Fruit fly (Drosophila melanogaster) whole organism, pupa: ENCODE measurements around the gene HHEX.

Source experiments
- CG10348 ChIP-seq: fragments of 200-800 bp; sonication (Bioruptor generic); IDR thresholded peaks from 2 replicates; pipeline ENCODE4 v1.3.6; 2022; ENCODE audit warnings: missing biosample characterization, missing genetic modification characterization
- CG12605 ChIP-seq: fragments of 200-800 bp; sonication (Bioruptor generic); IDR thresholded peaks from 2 replicates; pipeline ENCODE4 v1.3.6; 2022; ENCODE audit warnings: missing biosample characterization, missing genetic modification characterization
- CG13204 ChIP-seq: fragments of 200-800 bp; sonication (Bioruptor generic); optimal IDR thresholded peaks from 2 replicates; lab custom pipeline; 2018; ENCODE audit warnings: missing biosample characterization, mild to moderate bottlenecking, missing genetic modification characterization, moderate library complexity
- CG14655 ChIP-seq: fragments of 200-800 bp; sonication (Bioruptor generic); optimal IDR thresholded peaks from 3 replicates; lab custom pipeline; 2017; ENCODE audit warnings: mild to moderate bottlenecking, missing biosample characterization, missing genetic modification reagents, missing genetic modification characterization
- CG15710 ChIP-seq: fragments of 200-800 bp; sonication (Bioruptor generic); optimal IDR thresholded peaks from 2 replicates; lab custom pipeline; 2018; ENCODE audit warnings: missing biosample characterization, mild to moderate bottlenecking, missing genetic modification characterization, moderate library complexity
- CG17806 ChIP-seq: fragments of 200-800 bp; sonication (Bioruptor generic); optimal IDR thresholded peaks from 2 replicates; lab custom pipeline; 2018; ENCODE audit warnings: missing biosample characterization, mild to moderate bottlenecking, missing genetic modification characterization, moderate library complexity
- CG32121 ChIP-seq: fragments of 200-800 bp; sonication (Bioruptor generic); IDR thresholded peaks from 2 replicates; pipeline ENCODE4 v1.3.6; 2022; ENCODE audit warnings: missing biosample characterization, missing genetic modification characterization
- CG34367 ChIP-seq: fragments of 200-800 bp; sonication (Bioruptor generic); optimal IDR thresholded peaks from 2 replicates; lab custom pipeline; 2018; ENCODE audit warnings: missing biosample characterization, mild to moderate bottlenecking, missing genetic modification characterization
- CG4496 ChIP-seq: fragments of 200-800 bp; sonication (Bioruptor generic); IDR thresholded peaks from 3 replicates; pipeline ENCODE4 v1.3.6; 2022; ENCODE audit warnings: missing biosample characterization, missing genetic modification characterization
- CG8159 ChIP-seq: fragments of 200-800 bp; sonication (Bioruptor generic); optimal IDR thresholded peaks from 3 replicates; lab custom pipeline; 2018; ENCODE audit warnings: missing biosample characterization, mild to moderate bottlenecking, missing genetic modification characterization, moderate library complexity
- CG8301 ChIP-seq: fragments of 200-800 bp; sonication (Bioruptor generic); optimal IDR thresholded peaks from 2 replicates; lab custom pipeline; 2018; ENCODE audit warnings: missing biosample characterization, mild to moderate bottlenecking, missing genetic modification characterization
- CG9948 ChIP-seq: fragments of 200-800 bp; sonication (Bioruptor generic); optimal IDR thresholded peaks from 2 replicates; lab custom pipeline; 2018; ENCODE audit warnings: missing biosample characterization, mild to moderate bottlenecking, missing genetic modification characterization, moderate library complexity
- D1 ChIP-seq: fragments of 200-800 bp; sonication (Bioruptor generic); optimal IDR thresholded peaks from 2 replicates; lab custom pipeline; 2018; ENCODE audit warnings: missing biosample characterization, mild to moderate bottlenecking, missing genetic modification characterization, moderate library complexity
- EcR ChIP-seq: fragments of 200-800 bp; sonication (Bioruptor generic); optimal IDR thresholded peaks from 3 replicates; lab custom pipeline; 2019; ENCODE audit warnings: missing biosample characterization, missing genetic modification characterization, mild to moderate bottlenecking, moderate library complexity, missing genetic modification reagents
- Ets98B ChIP-seq: fragments of 200-800 bp; sonication (Bioruptor generic); IDR thresholded peaks from 2 replicates; pipeline ENCODE4 v1.3.6; 2022; ENCODE audit warnings: missing biosample characterization, missing genetic modification characterization
- Pif1A ChIP-seq: fragments of 200-800 bp; sonication (Bioruptor generic); optimal IDR thresholded peaks from 3 replicates; lab custom pipeline; 2016; ENCODE audit warnings: missing biosample characterization, missing genetic modification characterization
- Pif1B ChIP-seq: fragments of 200-800 bp; sonication (Bioruptor generic); optimal IDR thresholded peaks from 3 replicates; lab custom pipeline; 2016; ENCODE audit warnings: missing biosample characterization, missing genetic modification characterization
- Snoo ChIP-seq: fragments of 200-800 bp; sonication (Bioruptor generic); optimal IDR thresholded peaks from 3 replicates; lab custom pipeline; 2017; ENCODE audit warnings: missing biosample characterization, mild to moderate bottlenecking, missing genetic modification characterization, inconsistent platforms
- fd96Ca ChIP-seq: fragments of 200-800 bp; sonication (Bioruptor generic); IDR thresholded peaks from 3 replicates; pipeline ENCODE4 v1.3.6; 2022; ENCODE audit warnings: missing biosample characterization, missing genetic modification characterization
- gl ChIP-seq: fragments of 200-800 bp; sonication (Bioruptor generic); optimal IDR thresholded peaks from 2 replicates; lab custom pipeline; 2018; ENCODE audit warnings: missing biosample characterization, mild to moderate bottlenecking, missing genetic modification characterization
- rn ChIP-seq: fragments of 200-800 bp; sonication (Bioruptor generic); IDR thresholded peaks from 2 replicates; pipeline ENCODE4 v1.3.6; 2022; ENCODE audit warnings: missing biosample characterization, missing genetic modification characterization

The HHEX gene

dm6 chr3R:21097160-21097559 lies 16.4 kb upstream of the HHEX start:
- TF ChIP-seq CG8159 (tag; lab: Kevin White, UChicago) (no peak), EcR (no peak), CG9948 (no peak), rn (GFP tag; lab: Robert Waterston, UW) (no peak), Pif1A (GFP tag; lab: Kevin White, UChicago) (no peak), CG32121 (no peak)
- TF ChIP-seq, all 21 proteins: peak for 0

- peak; percentile 10; the same call in 1 of the 2 replicates for TF ChIP-seq Ets98B (GFP tag; lab: Robert Waterston, UW)
- TF ChIP-seq fd96Ca, result peak; percentile 36; the same call in 2 of the 3 replicates
- TF ChIP-seq CG17806 (tag; lab: Kevin White, UChicago), result no peak
Measured at dm6 chr3R:21096532-21097143, 15.9 kb upstream of the HHEX start.

- TF ChIP-seq Snoo (tag; lab: Kevin White, UChicago) (no peak), CG8301 (tag; lab: Kevin White, UChicago) (no peak), fd96Ca (no peak), Ets98B (GFP tag; lab: Robert Waterston, UW) (no peak), CG14655 (GFP tag; lab: Kevin White, UChicago) (no peak), rn (GFP tag; lab: Robert Waterston, UW) (no peak), CG15710 (no peak), CG4496 (no peak)
Measured at dm6 chr3R:21094292-21094691, 13.6 kb upstream of the HHEX start.

- TF ChIP-seq CG17806 (tag; lab: Kevin White, UChicago), result no peak
Measured at dm6 chr3R:21092829-21093228, 12.1 kb upstream of the HHEX start.

- no peak for TF ChIP-seq gl (tag; lab: Kevin White, UChicago)
- peak; percentile 64 for TF ChIP-seq EcR
- TF ChIP-seq CG12605, result no peak
Measured at dm6 chr3R:21092036-21092435, 11.3 kb upstream of the HHEX start.

- no peak for TF ChIP-seq CG10348 (GFP tag; lab: Robert Waterston, UW)
- no peak for TF ChIP-seq CG34367 (tag; lab: Kevin White, UChicago)
- TF ChIP-seq CG4496, result peak; percentile 40; the same call in 1 of the 3 replicates
- TF ChIP-seq CG13204 (GFP tag; lab: Kevin White, UChicago), result no peak
- no peak for TF ChIP-seq Pif1A (GFP tag; lab: Kevin White, UChicago)
- no peak for TF ChIP-seq EcR
Measured at dm6 chr3R:21091500-21091899, 10.8 kb upstream of the HHEX start.

- TF ChIP-seq EcR (peak; percentile 62), fd96Ca (no peak), CG32121 (no peak), CG13204 (GFP tag; lab: Kevin White, UChicago) (peak; percentile 20)
Measured at dm6 chr3R:21090230-21091021, 9.7 kb upstream of the HHEX start.

- no peak for TF ChIP-seq EcR
- peak; percentile 54; the same call in 1 of the 3 replicates for TF ChIP-seq CG4496
- peak; percentile 32 for TF ChIP-seq CG8159 (tag; lab: Kevin White, UChicago)
- 0 out of 2 replicates have a peak, but pooled peaks have one; percentile 31 for TF ChIP-seq CG12605
- no peak for TF ChIP-seq rn (GFP tag; lab: Robert Waterston, UW)
- no peak for TF ChIP-seq CG15710
- peak; percentile 43 for TF ChIP-seq Snoo (tag; lab: Kevin White, UChicago)
- TF ChIP-seq Pif1A (GFP tag; lab: Kevin White, UChicago), result peak; percentile 60
- TF ChIP-seq Ets98B (GFP tag; lab: Robert Waterston, UW), result peak; percentile 27; the same call in 1 of the 2 replicates
- TF ChIP-seq CG14655 (GFP tag; lab: Kevin White, UChicago), result no peak
- peak; percentile 41 for TF ChIP-seq CG34367 (tag; lab: Kevin White, UChicago)
- TF ChIP-seq fd96Ca, result peak; percentile 42; the same call in 1 of the 3 replicates
- TF ChIP-seq CG32121, result peak; percentile 29; the same call in 1 of the 2 replicates
- no peak for TF ChIP-seq CG8301 (tag; lab: Kevin White, UChicago)
- no peak for TF ChIP-seq CG13204 (GFP tag; lab: Kevin White, UChicago)
- no peak for TF ChIP-seq CG10348 (GFP tag; lab: Robert Waterston, UW)
- no peak for TF ChIP-seq D1 (tag; lab: Kevin White, UChicago)
- TF ChIP-seq gl (tag; lab: Kevin White, UChicago), result peak; percentile 12
- TF ChIP-seq CG17806 (tag; lab: Kevin White, UChicago), result no peak
- TF ChIP-seq CG9948, result no peak
- TF ChIP-seq Pif1B (GFP tag; lab: Kevin White, UChicago), result peak; percentile 64
- TF ChIP-seq, all 21 proteins: peak for 11
Measured at dm6 chr3R:21089416-21089815, 8.7 kb upstream of the HHEX start.
